Worm (Caenorhabditis elegans): ENCODE measurements around the gene flcn-1.
A peak's percentile ranks its signal among the peaks of the same experiment; 100 is the strongest.

The flcn-1 gene

DNA sequence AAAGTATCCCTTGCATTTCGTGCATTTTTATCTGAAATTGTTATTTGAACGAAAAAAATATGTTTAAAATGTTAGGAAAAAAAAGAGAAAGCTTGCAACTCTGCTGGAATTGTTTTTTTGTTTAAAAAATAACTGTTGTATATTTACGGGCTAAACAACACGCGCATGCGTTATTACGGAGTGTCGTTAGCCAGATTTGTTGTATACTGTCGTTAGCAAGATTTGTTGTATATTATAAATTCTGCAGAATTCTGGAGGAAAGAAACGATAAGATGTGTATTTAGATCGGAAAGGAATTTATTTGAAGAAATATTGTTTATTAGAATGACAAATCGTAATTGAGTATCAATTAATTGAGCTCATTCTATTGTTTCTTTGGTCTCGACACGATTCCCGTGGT lies 39.1 kb downstream of the flcn-1 start, which contains the start of gene eif-2Bgamma (continued):
- TF ChIP-seq snpc-4 (tag; optimal IDR thresholded peaks at IDR 0.05): peak; percentile 85
- TF ChIP-seq lin-35 (GFP tag; optimal IDR thresholded peaks at IDR 0.05): peak; percentile 50 to 68
- no peak for TF ChIP-seq Y116A8C.19 (tag; optimal IDR thresholded peaks at IDR 0.05; ENCODE audit: borderline replicate concordance)
- TF ChIP-seq mep-1 (tag; optimal IDR thresholded peaks at IDR 0.05): peak; percentile 60
- peak; percentile 44 for TF ChIP-seq F16B12.6 (tag; optimal IDR thresholded peaks at IDR 0.05)
- no peak for TF ChIP-seq alr-1 (tag; optimal IDR thresholded peaks at IDR 0.05; ENCODE audit: borderline replicate concordance)
- peak; percentile 16 for TF ChIP-seq C04F5.9 (tag; optimal IDR thresholded peaks at IDR 0.05)
- TF ChIP-seq fkh-10 (GFP tag; optimal IDR thresholded peaks at IDR 0.05): no peak
- TF ChIP-seq unc-86 (tag; optimal IDR thresholded peaks at IDR 0.05): no peak
- no peak for TF ChIP-seq sptf-1 (tag; optimal IDR thresholded peaks at IDR 0.05)
- no peak for TF ChIP-seq irx-1 (tag; optimal IDR thresholded peaks at IDR 0.05)
- TF ChIP-seq zag-1 (tag; optimal IDR thresholded peaks at IDR 0.05): no peak
- TF ChIP-seq sup-37 (GFP tag; optimal IDR thresholded peaks at IDR 0.05): no peak
- TF ChIP-seq sox-4 (tag; optimal IDR thresholded peaks at IDR 0.05): no peak
- no peak for TF ChIP-seq nhr-77 (tag; optimal IDR thresholded peaks at IDR 0.05)
- TF ChIP-seq fkh-8 (tag; optimal IDR thresholded peaks at IDR 0.05): no peak
- no peak for TF ChIP-seq egl-27 (tag; optimal IDR thresholded peaks at IDR 0.05)
- TF ChIP-seq pax-3 (tag; optimal IDR thresholded peaks at IDR 0.05): no peak
- TF ChIP-seq egl-13 (tag; optimal IDR thresholded peaks at IDR 0.05): no peak
- TF ChIP-seq vab-15 (tag; optimal IDR thresholded peaks at IDR 0.05): no peak
- no peak for TF ChIP-seq lin-39 (tag; optimal IDR thresholded peaks at IDR 0.05)
- TF ChIP-seq tlp-1 (tag; optimal IDR thresholded peaks at IDR 0.05): no peak
- no peak for TF ChIP-seq ztf-11 (tag; optimal IDR thresholded peaks at IDR 0.05)
- TF ChIP-seq lin-13 (GFP tag; optimal IDR thresholded peaks at IDR 0.05): no peak
- peak; percentile 44 for TF ChIP-seq blmp-1 (tag; optimal IDR thresholded peaks at IDR 0.05)
- no peak for TF ChIP-seq nhr-90 (tag; optimal IDR thresholded peaks at IDR 0.05; ENCODE audit: poor library complexity)
- TF ChIP-seq fos-1 (tag; optimal IDR thresholded peaks at IDR 0.05): no peak
- TF ChIP-seq unc-30 (tag; optimal IDR thresholded peaks at IDR 0.05): no peak
- no peak for TF ChIP-seq ama-1 (optimal IDR thresholded peaks at IDR 0.05)
- TF ChIP-seq rnt-1 (tag; optimal IDR thresholded peaks at IDR 0.05): peak; percentile 12
- TF ChIP-seq unc-130 (tag; optimal IDR thresholded peaks at IDR 0.05): no peak
- TF ChIP-seq ceh-82 (tag; optimal IDR thresholded peaks at IDR 0.05): peak in 1 of 3 experiments; percentile 35
- TF ChIP-seq ceh-8 (GFP tag; optimal IDR thresholded peaks at IDR 0.05): no peak
- TF ChIP-seq nhr-47 (tag; optimal IDR thresholded peaks at IDR 0.05): no peak
- no peak for TF ChIP-seq elt-3 (tag; optimal IDR thresholded peaks at IDR 0.05)
- no peak for TF ChIP-seq grh-1 (GFP tag; IDR thresholded peaks at IDR 0.05)
- TF ChIP-seq unc-98 (GFP tag; IDR thresholded peaks at IDR 0.05): no peak
- no peak for TF ChIP-seq pag-3 (tag; optimal IDR thresholded peaks at IDR 0.05; ENCODE audit: borderline replicate concordance, insufficient read depth)
- TF ChIP-seq skn-1 (tag; optimal IDR thresholded peaks at IDR 0.05): peak; percentile 38
- no peak for TF ChIP-seq nhr-85 (tag)
- no peak for TF ChIP-seq lir-3 (tag; optimal IDR thresholded peaks at IDR 0.05; ENCODE audit: poor library complexity)
- TF ChIP-seq C16A3.4 (tag; optimal IDR thresholded peaks at IDR 0.05): peak; percentile 32
- no peak for TF ChIP-seq mdl-1 (tag; optimal IDR thresholded peaks at IDR 0.05)
- no peak for TF ChIP-seq efl-3 (GFP tag; optimal IDR thresholded peaks at IDR 0.05)
- no peak for TF ChIP-seq nhr-11 (tag; optimal IDR thresholded peaks at IDR 0.05)
- no peak for TF ChIP-seq nhr-19 (GFP tag; conservative IDR thresholded peaks at IDR 0.05)
- TF ChIP-seq hlh-4 (tag; optimal IDR thresholded peaks at IDR 0.05): no peak
- TF ChIP-seq zip-4 (GFP tag; optimal IDR thresholded peaks at IDR 0.05): no peak
- TF ChIP-seq C34B4.2 (tag; optimal IDR thresholded peaks at IDR 0.05): no peak
- TF ChIP-seq ceh-88 (GFP tag; IDR thresholded peaks at IDR 0.05): no peak
- no peak for TF ChIP-seq hpl-2 (GFP tag; optimal IDR thresholded peaks at IDR 0.05)
- peak; percentile 0 for TF ChIP-seq xbp-1 (tag; optimal IDR thresholded peaks at IDR 0.05)
- TF ChIP-seq unc-62 (GFP tag; optimal IDR thresholded peaks at IDR 0.05): no peak
- no peak for TF ChIP-seq ceh-90 (tag; optimal IDR thresholded peaks at IDR 0.05)

Measured in whole organism, L1 larva.